Fruit fly (Drosophila melanogaster) whole organism, embryonic: ENCODE results near the gene Arp2.
A peak's percentile ranks its signal among the peaks of the same experiment; 100 is the strongest.

Experiments used
- B-H2 ChIP-seq: fragments of 200-800 bp; sonication (Bioruptor generic); optimal IDR thresholded peaks from 2 replicates; lab custom pipeline; 2018; ENCODE audit warnings: missing biosample characterization, mild to moderate bottlenecking, missing genetic modification characterization
- Bgb ChIP-seq: fragments of 200-800 bp; sonication (Bioruptor generic); IDR thresholded peaks from 2 replicates; pipeline ENCODE4 v1.3.6; 2022; ENCODE audit warnings: missing biosample characterization, missing genetic modification characterization; ENCODE audit not compliant: partially characterized antibody
- CG1024 ChIP-seq: fragments of 200-800 bp; sonication (Bioruptor generic); IDR thresholded peaks from 2 replicates; pipeline ENCODE4 v1.3.6; 2022; ENCODE audit warnings: missing biosample characterization, missing genetic modification characterization
- CG10543 ChIP-seq: fragments of 200-800 bp; sonication (Bioruptor generic); optimal IDR thresholded peaks from 3 replicates; lab custom pipeline; 2017; ENCODE audit warnings: missing biosample characterization, mild to moderate bottlenecking, missing genetic modification characterization, moderate library complexity
- CG10565 ChIP-seq: fragments of 200-800 bp; sonication (Bioruptor generic); optimal IDR thresholded peaks from 3 replicates; lab custom pipeline; 2016; ENCODE audit warnings: missing biosample characterization, mild to moderate bottlenecking, missing genetic modification characterization
- CG11093 ChIP-seq: fragments of 200-800 bp; sonication (Bioruptor generic); IDR thresholded peaks from 3 replicates; pipeline ENCODE4 v1.3.6; 2022; ENCODE audit warnings: missing biosample characterization, missing genetic modification characterization
- CG13624 ChIP-seq: fragments of 200-800 bp; sonication (Bioruptor generic); optimal IDR thresholded peaks from 2 replicates; lab custom pipeline; 2016; ENCODE audit warnings: missing biosample characterization, missing genetic modification characterization
- CG14860 ChIP-seq: fragments of 200-800 bp; sonication (Bioruptor generic); IDR thresholded peaks from 3 replicates; pipeline ENCODE4 v1.3.6; 2022; ENCODE audit warnings: missing biosample characterization, missing genetic modification characterization; ENCODE audit not compliant: partially characterized antibody
- CG18262 ChIP-seq: fragments of 200-800 bp; optimal IDR thresholded peaks from 3 replicates; lab custom pipeline; 2019; ENCODE audit warnings: missing biosample characterization, mild to moderate bottlenecking, missing genetic modification characterization, moderate library complexity
- CG18476 ChIP-seq: fragments of 200-800 bp; sonication (Bioruptor generic); optimal IDR thresholded peaks from 2 replicates; lab custom pipeline; 2016; ENCODE audit warnings: missing biosample characterization, mild to moderate bottlenecking, missing genetic modification characterization
- CG18619 ChIP-seq: fragments of 200-800 bp; sonication (Bioruptor generic); optimal IDR thresholded peaks from 3 replicates; lab custom pipeline; 2017; ENCODE audit warnings: missing biosample characterization, mild to moderate bottlenecking, missing genetic modification characterization
- CG3065 ChIP-seq: fragments of 200-800 bp; sonication (Bioruptor generic); optimal IDR thresholded peaks from 2 replicates; lab custom pipeline; 2016; ENCODE audit warnings: missing biosample characterization, missing genetic modification characterization
- CG3163 ChIP-seq: fragments of 200-800 bp; sonication (Bioruptor generic); optimal IDR thresholded peaks from 3 replicates; lab custom pipeline; 2016; ENCODE audit warnings: missing biosample characterization, missing genetic modification characterization
- CG32767 ChIP-seq: fragments of 200-800 bp; sonication (Bioruptor generic); IDR thresholded peaks from 2 replicates; pipeline ENCODE4 v1.3.6; 2022; ENCODE audit warnings: missing biosample characterization, missing genetic modification characterization
- CG4404 ChIP-seq: fragments of 200-800 bp; sonication (Bioruptor generic); IDR thresholded peaks from 2 replicates; pipeline ENCODE4 v1.3.6; 2022; ENCODE audit warnings: missing biosample characterization, missing genetic modification characterization
- CG6254 ChIP-seq: fragments of 200-800 bp; sonication (Bioruptor generic); optimal IDR thresholded peaks from 3 replicates; lab custom pipeline; 2017; ENCODE audit warnings: mild to moderate bottlenecking, missing biosample characterization, missing genetic modification reagents, missing genetic modification characterization
- CG6689 ChIP-seq: fragments of 200-800 bp; sonication (Bioruptor generic); IDR thresholded peaks from 2 replicates; pipeline ENCODE4 v1.3.6; 2022; ENCODE audit warnings: missing biosample characterization, missing genetic modification characterization
- CG7271 ChIP-seq: fragments of 200-800 bp; sonication (Bioruptor generic); optimal IDR thresholded peaks from 2 replicates; lab custom pipeline; 2018; ENCODE audit warnings: missing biosample characterization, mild to moderate bottlenecking, missing genetic modification characterization, moderate library complexity
- CG9817 ChIP-seq: fragments of 200-800 bp; sonication (Bioruptor generic); optimal IDR thresholded peaks from 2 replicates; lab custom pipeline; 2018; ENCODE audit warnings: missing biosample characterization, mild to moderate bottlenecking, missing genetic modification characterization, moderate library complexity
- Dek ChIP-seq: fragments of 200-800 bp; sonication (Bioruptor generic); optimal IDR thresholded peaks from 3 replicates; lab custom pipeline; 2019; ENCODE audit warnings: missing biosample characterization, mild to moderate bottlenecking, missing genetic modification characterization, moderate library complexity
- Dip2 ChIP-seq: fragments of 200-800 bp; sonication (Bioruptor generic); IDR thresholded peaks from 2 replicates; pipeline ENCODE4 v1.3.6; 2022; ENCODE audit warnings: missing biosample characterization, missing genetic modification characterization
- Dip3 ChIP-seq: fragments of 200-800 bp; sonication (Bioruptor generic); optimal IDR thresholded peaks from 3 replicates; lab custom pipeline; 2016; ENCODE audit warnings: missing biosample characterization, missing genetic modification characterization
- Ets97D ChIP-seq: fragments of 200-800 bp; sonication (Bioruptor generic); optimal IDR thresholded peaks from 3 replicates; lab custom pipeline; 2016; ENCODE audit warnings: missing biosample characterization, missing genetic modification characterization
- H15 ChIP-seq: fragments of 200-800 bp; sonication (Bioruptor generic); IDR thresholded peaks from 3 replicates; pipeline ENCODE4 v1.3.6; 2022; ENCODE audit warnings: missing biosample characterization, missing genetic modification characterization
- HmgD ChIP-seq: fragments of 200-800 bp; sonication (Bioruptor generic); optimal IDR thresholded peaks from 3 replicates; lab custom pipeline; 2016; ENCODE audit warnings: missing biosample characterization, missing genetic modification characterization
- Lpt ChIP-seq: fragments of >200 bp; optimal IDR thresholded peaks from 2 replicates; lab custom pipeline; 2018; ENCODE audit warnings: missing biosample characterization, missing genetic modification characterization
- Neu2 ChIP-seq: fragments of 200-800 bp; sonication (Bioruptor generic); optimal IDR thresholded peaks from 3 replicates; lab custom pipeline; 2016; ENCODE audit warnings: missing biosample characterization, missing genetic modification characterization, borderline replicate concordance
- Opbp ChIP-seq: fragments of 200-800 bp; sonication (Bioruptor generic); IDR thresholded peaks from 3 replicates; pipeline ENCODE4 v1.3.6; 2022; ENCODE audit warnings: missing biosample characterization, missing genetic modification characterization; ENCODE audit not compliant: partially characterized antibody
- Side ChIP-seq: fragments of 200-800 bp; sonication (Bioruptor generic); optimal IDR thresholded peaks from 2 replicates; lab custom pipeline; 2016; ENCODE audit warnings: missing biosample characterization, missing genetic modification characterization
- Sry-δ ChIP-seq: fragments of 200-800 bp; sonication (Bioruptor generic); optimal IDR thresholded peaks from 2 replicates; lab custom pipeline; 2016; ENCODE audit warnings: missing biosample characterization, missing genetic modification characterization
- Xbp1 ChIP-seq: fragments of 200-800 bp; sonication (Bioruptor generic); optimal IDR thresholded peaks from 3 replicates; lab custom pipeline; 2016; ENCODE audit warnings: missing biosample characterization, mild to moderate bottlenecking, missing genetic modification characterization
- az2 ChIP-seq: fragments of 200-800 bp; sonication (Bioruptor generic); optimal IDR thresholded peaks from 3 replicates; lab custom pipeline; 2016; ENCODE audit warnings: missing biosample characterization, missing genetic modification characterization
- dan ChIP-seq: fragments of 200-800 bp; sonication (Bioruptor generic); IDR thresholded peaks from 2 replicates; pipeline ENCODE4 v1.3.6; 2022; ENCODE audit warnings: missing biosample characterization, missing genetic modification characterization
- danr ChIP-seq: fragments of 200-800 bp; sonication (Bioruptor generic); IDR thresholded peaks from 2 replicates; pipeline ENCODE4 v1.3.6; 2022; ENCODE audit warnings: missing biosample characterization, missing genetic modification characterization
- gem ChIP-seq: fragments of 200-800 bp; sonication (Bioruptor generic); optimal IDR thresholded peaks from 2 replicates; lab custom pipeline; 2019; ENCODE audit warnings: missing biosample characterization, mild to moderate bottlenecking, missing genetic modification characterization, moderate library complexity
- insv ChIP-seq, 2 experiments: fragments of 200-800 bp; sonication (Bioruptor generic); optimal IDR thresholded peaks; 3 replicates each; lab custom pipeline; 2016 to 2018; ENCODE audit warnings: missing biosample characterization in 2 of 2, missing genetic modification characterization in 2 of 2
- jing ChIP-seq: fragments of 200-800 bp; sonication (Bioruptor generic); optimal IDR thresholded peaks from 2 replicates; lab custom pipeline; 2018; ENCODE audit warnings: missing biosample characterization, mild to moderate bottlenecking, missing genetic modification characterization
- jumu ChIP-seq: fragments of 200-800 bp; sonication (Bioruptor generic); optimal IDR thresholded peaks from 3 replicates; lab custom pipeline; 2016; ENCODE audit warnings: missing biosample characterization, missing genetic modification characterization
- kah ChIP-seq: fragments of 200-800 bp; sonication (Bioruptor generic); optimal IDR thresholded peaks from 2 replicates; lab custom pipeline; 2018; ENCODE audit warnings: missing biosample characterization, mild to moderate bottlenecking, missing genetic modification characterization
- maf-S ChIP-seq: fragments of 200-800 bp; sonication (Bioruptor generic); optimal IDR thresholded peaks from 2 replicates; lab custom pipeline; 2016; ENCODE audit warnings: missing biosample characterization, missing genetic modification characterization
- mam ChIP-seq: fragments of 200-800 bp; sonication (Bioruptor generic); optimal IDR thresholded peaks from 3 replicates; lab custom pipeline; 2016; ENCODE audit warnings: missing biosample characterization, missing genetic modification characterization
- odd ChIP-seq: fragments of 200-800 bp; sonication (Bioruptor generic); optimal IDR thresholded peaks from 2 replicates; lab custom pipeline; 2017; ENCODE audit warnings: missing biosample characterization, mild to moderate bottlenecking, missing genetic modification characterization
- otp ChIP-seq: fragments of 200-800 bp; sonication (Bioruptor generic); IDR thresholded peaks from 3 replicates; pipeline ENCODE4, ENCODE4 v1.3.6; 2022; ENCODE audit warnings: missing biosample characterization, missing genetic modification characterization
- prd ChIP-seq, 3 experiments: fragments of >200 bp in 2 of 3; fragments of 200-800 bp in 1 of 3; sonication (Bioruptor generic) in 1 of 3; optimal IDR thresholded peaks in 2 of 3; IDR thresholded peaks in 1 of 3; 2 replicates in 2 of 3; 3 replicates in 1 of 3; pipeline versions ENCODE4 v1.3.6 to Lab custom; 2017 to 2022; ENCODE audit warnings: missing biosample characterization in 1 of 3, missing genetic modification characterization in 1 of 3
- psq ChIP-seq: fragments of 200-800 bp; sonication (Bioruptor generic); optimal IDR thresholded peaks from 2 replicates; lab custom pipeline; 2017; ENCODE audit warnings: missing biosample characterization, missing genetic modification characterization
- repo ChIP-seq: fragments of 200-800 bp; sonication (Bioruptor generic); optimal IDR thresholded peaks from 2 replicates; lab custom pipeline; 2016; ENCODE audit warnings: missing biosample characterization, missing genetic modification characterization
- row ChIP-seq: fragments of 200-800 bp; sonication (Bioruptor generic); IDR thresholded peaks from 3 replicates; pipeline ENCODE4 v1.3.6; 2022; ENCODE audit warnings: missing biosample characterization, missing genetic modification characterization
- sisA ChIP-seq: fragments of 200-800 bp; sonication (Bioruptor generic); IDR thresholded peaks from 2 replicates; pipeline ENCODE4 v1.3.6; 2022; ENCODE audit warnings: missing biosample characterization, missing genetic modification characterization
- sr ChIP-seq: fragments of 200-800 bp; sonication (Bioruptor generic); IDR thresholded peaks from 3 replicates; pipeline ENCODE4 v1.3.6; 2022; ENCODE audit warnings: missing biosample characterization, missing genetic modification characterization
- tin ChIP-seq: fragments of 200-800 bp; sonication (Bioruptor generic); optimal IDR thresholded peaks from 3 replicates; lab custom pipeline; 2016; ENCODE audit warnings: missing biosample characterization, missing genetic modification characterization
- trh ChIP-seq: fragments of 200-800 bp; sonication (Bioruptor generic); optimal IDR thresholded peaks from 2 replicates; lab custom pipeline; 2016; ENCODE audit warnings: missing biosample characterization, missing genetic modification characterization
- wek ChIP-seq: fragments of 200-800 bp; sonication (Bioruptor generic); optimal IDR thresholded peaks from 3 replicates; lab custom pipeline; 2018; ENCODE audit warnings: missing biosample characterization, mild to moderate bottlenecking, missing genetic modification characterization, moderate library complexity

Gene Arp2

DNA sequence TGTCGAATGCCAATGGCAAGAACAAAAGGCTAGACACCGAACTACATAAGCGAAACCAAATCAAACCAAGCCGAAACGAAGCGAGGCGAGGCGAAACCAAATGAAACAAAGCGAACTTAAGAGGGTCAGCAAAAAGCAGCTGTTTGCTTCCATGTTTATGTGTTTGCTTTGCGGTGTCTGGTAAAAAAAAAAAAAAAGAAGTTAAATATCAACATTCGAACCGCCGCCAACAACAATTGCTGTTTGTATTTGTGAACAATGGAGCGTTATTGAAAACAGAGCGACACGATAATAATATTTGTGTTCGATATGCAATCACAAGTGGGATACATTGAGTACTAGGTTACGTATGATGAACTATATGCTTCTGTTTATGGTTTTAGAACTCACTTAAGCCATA, 19.9 kb upstream of the Arp2 start (continued):
- TF ChIP-seq repo (GFP tag; lab: Kevin White, UChicago) = no peak
- no peak for TF ChIP-seq Dip3 (GFP tag; lab: Kevin White, UChicago)
- TF ChIP-seq Opbp (GFP tag; lab: Robert Waterston, UW) = no peak
- no peak for TF ChIP-seq CG6689 (GFP tag; lab: Robert Waterston, UW)
- TF ChIP-seq Sry-δ (GFP tag; lab: Kevin White, UChicago) = no peak
- TF ChIP-seq Dek (tag; lab: Kevin White, UChicago) = no peak
- no peak for TF ChIP-seq az2 (GFP tag; lab: Kevin White, UChicago)
- TF ChIP-seq sr (GFP tag; lab: Robert Waterston, UW) = no peak
- TF ChIP-seq gem (tag; lab: Kevin White, UChicago) = peak; percentile 50
- no peak for TF ChIP-seq Ets97D (GFP tag; lab: Kevin White, UChicago)
- TF ChIP-seq Bgb (GFP tag; lab: Robert Waterston, UW) = no peak
- TF ChIP-seq CG10543 = peak; percentile 10
- TF ChIP-seq CG10565 (GFP tag; lab: Kevin White, UChicago) = no peak
- TF ChIP-seq odd (GFP tag; lab: Kevin White, UChicago) = no peak
- TF ChIP-seq CG1024 = no peak
- no peak for TF ChIP-seq sisA (GFP tag; lab: Robert Waterston, UW)
- no peak for TF ChIP-seq Neu2
- no peak for TF ChIP-seq Side
- no peak for TF ChIP-seq jing (GFP tag; lab: Kevin White, UChicago)
- no peak for TF ChIP-seq Xbp1 (GFP tag; lab: Kevin White, UChicago)
- no peak for TF ChIP-seq maf-S (GFP tag; lab: Kevin White, UChicago)
- no peak for TF ChIP-seq Dip2 (GFP tag; lab: Robert Waterston, UW)
- TF ChIP-seq CG11093 (GFP tag; lab: Robert Waterston, UW) = no peak
- TF ChIP-seq H15 (GFP tag; lab: Robert Waterston, UW) = no peak
- TF ChIP-seq CG7271 = no peak
- no peak for TF ChIP-seq HmgD (GFP tag; lab: Kevin White, UChicago)
- TF ChIP-seq CG3163 = no peak
- no peak for TF ChIP-seq mam (GFP tag; lab: Kevin White, UChicago)
- no peak for TF ChIP-seq insv (GFP tag; optimal IDR thresholded peaks at IDR 0.05; lab: Kevin White, UChicago)
- TF ChIP-seq wek (GFP tag; lab: Kevin White, UChicago) = peak; percentile 20
- no peak for TF ChIP-seq otp (GFP tag; lab: Robert Waterston, UW)
- TF ChIP-seq B-H2 = peak; percentile 5
- TF ChIP-seq jumu (GFP tag; lab: Kevin White, UChicago) = peak; percentile 7
- no peak for TF ChIP-seq dan (GFP tag; lab: Robert Waterston, UW)
- TF ChIP-seq CG32767 (GFP tag; lab: Robert Waterston, UW) = no peak
- TF ChIP-seq CG4404 (GFP tag; lab: Robert Waterston, UW) = no peak
- no peak for TF ChIP-seq kah (GFP tag; lab: Kevin White, UChicago)
- TF ChIP-seq CG18476 (GFP tag; lab: Kevin White, UChicago) = no peak
- no peak for TF ChIP-seq tin (GFP tag; lab: Kevin White, UChicago)
- peak; percentile 17 for TF ChIP-seq CG18619 (GFP tag; lab: Kevin White, UChicago)
- TF ChIP-seq CG9817 = peak; percentile 13
- TF ChIP-seq CG18262 (tag; lab: Kevin White, UChicago) = no peak
- no peak for TF ChIP-seq CG13624 (GFP tag; lab: Kevin White, UChicago)
- no peak for TF ChIP-seq CG3065 (GFP tag; lab: Kevin White, UChicago)
- TF ChIP-seq CG14860 = no peak
- no peak for TF ChIP-seq trh
- TF ChIP-seq psq = no peak
- no peak for TF ChIP-seq CG6254 (GFP tag; lab: Kevin White, UChicago)
- TF ChIP-seq Lpt (GFP tag; lab: Kevin White, UChicago) = no peak
- TF ChIP-seq row (GFP tag; lab: Robert Waterston, UW) = no peak
- TF ChIP-seq prd (optimal IDR thresholded peaks at IDR 0.05; lab: Kevin White, UChicago) = no peak
- TF ChIP-seq prd (GFP tag; IDR thresholded peaks at IDR 0.05; lab: Robert Waterston, UW) = no peak
- TF ChIP-seq danr (GFP tag; lab: Robert Waterston, UW) = no peak
